Fruit fly (Drosophila melanogaster): ENCODE measurements around the gene CG13625.

CG13625 gene

DNA sequence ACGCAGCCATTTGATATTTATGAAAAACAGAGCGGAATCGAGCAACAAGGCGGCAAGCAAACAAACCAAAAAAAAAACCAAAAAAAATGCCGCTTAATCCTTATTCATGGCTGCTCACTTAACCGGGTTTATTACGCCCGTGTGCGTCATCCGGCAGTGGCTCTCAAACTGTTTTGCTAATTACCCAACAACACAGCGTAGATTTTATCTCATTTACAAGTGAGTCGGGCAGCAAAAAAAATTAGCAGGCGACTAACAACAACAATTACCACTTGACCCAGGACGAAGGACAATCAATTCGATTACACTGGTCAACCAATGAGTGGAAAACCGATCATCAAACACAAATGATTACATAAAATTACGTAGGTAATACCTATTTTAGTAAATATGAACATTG is 36.7 kb downstream of the CG13625 start:
- TF ChIP-seq cad (GFP tag; optimal IDR thresholded peaks at IDR 0.05) (peak; percentile 26), kay (GFP tag; optimal IDR thresholded peaks at IDR 0.05) (no peak), CG6654 (GFP tag; optimal IDR thresholded peaks at IDR 0.05) (peak; percentile 80), CG30020 (tag; optimal IDR thresholded peaks at IDR 0.05) (no peak), ewg (GFP tag; optimal IDR thresholded peaks at IDR 0.05) (no peak), Poxn (GFP tag; IDR thresholded peaks at IDR 0.05) (no peak), dysf (GFP tag; IDR thresholded peaks at IDR 0.05) (no peak), CG4328 (GFP tag; optimal IDR thresholded peaks at IDR 0.05) (no peak), zen2 (GFP tag; IDR thresholded peaks at IDR 0.05; ENCODE audit: partially characterized antibody) (no peak), ac (GFP tag; optimal IDR thresholded peaks at IDR 0.05) (no peak), CG7928 (GFP tag; optimal IDR thresholded peaks at IDR 0.05) (no peak), Ets65A (GFP tag) (peak; percentile 67)

DNA sequence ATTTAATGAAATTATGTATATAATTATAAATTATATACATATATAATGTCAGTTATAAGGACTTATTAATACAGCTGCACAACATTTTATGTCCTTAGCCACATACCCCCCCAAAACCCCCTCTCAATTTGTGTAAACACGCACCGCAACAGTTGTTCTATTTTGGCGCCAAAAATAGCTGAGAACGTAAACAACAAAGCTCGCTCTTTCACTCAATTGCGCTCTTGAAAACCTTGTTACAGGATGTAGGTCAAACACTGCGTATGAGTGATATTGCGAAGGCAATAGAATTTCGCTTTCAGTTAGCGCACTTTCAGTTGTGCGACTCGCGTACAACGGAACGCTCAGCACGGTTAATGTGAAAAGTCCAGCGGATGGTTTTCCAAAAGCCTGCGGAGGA is 40.6 kb downstream of the CG13625 start, which contains the start of gene Esyt2:
Esyt2 (plus strand) TSS at position 332 of the 400 bp plus-strand sequence.
- peak; percentile 38 to 42 for TF ChIP-seq Trl (optimal IDR thresholded peaks at IDR 0.05)
- TF ChIP-seq Trl (GFP tag; optimal IDR thresholded peaks at IDR 0.05): no peak
- TF ChIP-seq zen (tag; optimal IDR thresholded peaks at IDR 0.05): no peak
- TF ChIP-seq sug (tag; optimal IDR thresholded peaks at IDR 0.05): no peak
- TF ChIP-seq tin (GFP tag; optimal IDR thresholded peaks at IDR 0.05): no peak
- TF ChIP-seq CG2712 (tag; optimal IDR thresholded peaks at IDR 0.05): peak; percentile 32
- TF ChIP-seq Ssrp (tag; optimal IDR thresholded peaks at IDR 0.05): no peak
- peak; percentile 46; the same call in 1 of the 2 replicates for TF ChIP-seq stc (GFP tag; IDR thresholded peaks at IDR 0.05)
- no peak for TF ChIP-seq tx (GFP tag; optimal IDR thresholded peaks at IDR 0.05)
- TF ChIP-seq kni (GFP tag; optimal IDR thresholded peaks at IDR 0.05): no peak
- TF ChIP-seq bcd (GFP tag; optimal IDR thresholded peaks at IDR 0.05): peak; percentile 53
- peak; percentile 48 for TF ChIP-seq CG6854 (GFP tag; optimal IDR thresholded peaks at IDR 0.05)
- no peak for TF ChIP-seq sc (optimal IDR thresholded peaks at IDR 0.05)
- TF ChIP-seq sc (GFP tag; optimal IDR thresholded peaks at IDR 0.05): no peak
- TF ChIP-seq twi (tag; optimal IDR thresholded peaks at IDR 0.05): no peak
- peak; percentile 38 for TF ChIP-seq CG12391 (tag; optimal IDR thresholded peaks at IDR 0.05)
- TF ChIP-seq gcm2 (GFP tag; optimal IDR thresholded peaks at IDR 0.05): no peak
- no peak for TF ChIP-seq CG15696 (tag; optimal IDR thresholded peaks at IDR 0.05)
- TF ChIP-seq tgo (GFP tag; IDR thresholded peaks at IDR 0.05): peak; percentile 58; the same call in 2 of the 3 replicates
- TF ChIP-seq CG1529 (GFP tag; optimal IDR thresholded peaks at IDR 0.05): no peak
- peak; percentile 54 for TF ChIP-seq CG3281 (GFP tag; optimal IDR thresholded peaks at IDR 0.05)
- no peak for TF ChIP-seq Lpt (GFP tag; optimal IDR thresholded peaks at IDR 0.05)
- TF ChIP-seq ind (GFP tag; optimal IDR thresholded peaks at IDR 0.05): peak; percentile 27
- TF ChIP-seq CG13296 (GFP tag; optimal IDR thresholded peaks at IDR 0.05): peak; percentile 20
- TF ChIP-seq grau (tag; optimal IDR thresholded peaks at IDR 0.05): peak; percentile 47
- peak; percentile 58 for TF ChIP-seq CG10209 (GFP tag; optimal IDR thresholded peaks at IDR 0.05)
- TF ChIP-seq CG2120 (GFP tag; optimal IDR thresholded peaks at IDR 0.05): peak; percentile 27
- peak; percentile 15 for TF ChIP-seq wek (GFP tag; optimal IDR thresholded peaks at IDR 0.05)
- TF ChIP-seq Pdp1 (GFP tag; optimal IDR thresholded peaks at IDR 0.05): no peak
- peak in 1 of 2 experiments; percentile 13 for TF ChIP-seq bsh (GFP tag; optimal IDR thresholded peaks at IDR 0.05)
- no peak for TF ChIP-seq CG3065 (GFP tag; optimal IDR thresholded peaks at IDR 0.05)
- TF ChIP-seq crp (GFP tag; optimal IDR thresholded peaks at IDR 0.05): no peak
- no peak for TF ChIP-seq CG10979 (tag; optimal IDR thresholded peaks at IDR 0.05)
- peak; percentile 49; the same call in 1 of the 2 replicates for TF ChIP-seq lmd (GFP tag; IDR thresholded peaks at IDR 0.05)
- peak; percentile 18 for TF ChIP-seq CG13894 (tag; optimal IDR thresholded peaks at IDR 0.05)
- TF ChIP-seq nmo (GFP tag; optimal IDR thresholded peaks at IDR 0.05): no peak
- TF ChIP-seq ci (GFP tag; IDR thresholded peaks at IDR 0.05): peak; percentile 52; the same call in 2 of the 3 replicates
- peak; percentile 34 for TF ChIP-seq abd-A (tag; optimal IDR thresholded peaks at IDR 0.05)
- no peak for TF ChIP-seq bowl (GFP tag; IDR thresholded peaks at IDR 0.05)

All from whole organism, embryonic.